Fruit fly (Drosophila melanogaster) S2 (cell line): ENCODE data around the gene CG11309.
A peak's percentile ranks its signal among the peaks of the same experiment; 100 is the strongest.

Source experiments
- CG8478 ChIP-seq: fragments of >200 bp; optimal IDR thresholded peaks from 2 replicates; lab custom pipeline; 2018
- CTCF ChIP-seq, 2 experiments: fragments of >200 bp; optimal IDR thresholded peaks; 2 replicates each; lab custom pipeline; 2018

Gene CG11309

DNA sequence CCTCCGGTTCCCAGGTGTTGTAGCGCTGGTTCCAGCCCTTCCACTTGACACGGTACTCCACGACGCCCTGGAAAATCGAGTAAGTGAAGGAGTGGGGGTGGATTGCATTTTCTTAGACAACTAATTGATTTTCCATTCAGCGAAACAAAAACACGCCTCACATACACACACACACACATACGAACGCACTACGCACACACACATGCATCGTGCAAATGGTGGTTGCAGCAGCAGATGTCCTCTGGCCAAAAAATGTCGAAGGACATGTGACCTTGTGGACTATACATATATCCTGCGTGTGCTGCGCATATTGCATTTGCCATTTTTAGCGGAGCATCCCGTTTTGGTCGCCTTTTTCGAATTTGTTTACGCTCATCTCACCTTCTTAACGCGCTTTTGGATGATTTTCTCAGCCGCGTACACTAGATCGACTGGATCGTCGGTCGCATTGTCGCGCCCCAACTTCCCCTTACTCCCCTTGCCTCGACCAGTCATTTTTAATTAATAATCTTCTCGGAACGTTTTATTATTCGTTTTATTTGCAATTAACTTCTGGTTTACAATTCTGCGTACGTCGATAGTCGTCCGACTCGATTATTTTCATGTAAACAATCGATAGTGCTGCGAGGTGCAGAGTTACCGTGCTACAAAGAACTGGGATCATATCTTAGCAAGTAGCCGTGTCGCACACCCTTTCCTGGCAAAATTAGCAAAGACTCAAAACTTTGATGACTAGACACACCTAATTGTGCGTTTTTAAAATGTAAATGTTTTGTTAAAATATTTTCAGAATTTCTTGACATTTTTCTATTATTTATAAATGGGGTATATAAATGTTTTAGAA is 13.2 kb upstream of the CG11309 start, which contains the start of gene Pc:
Pc (minus strand) TSS at position 605 of the 844 bp plus-strand sequence.
- no peak for TF ChIP-seq CG8478
- TF ChIP-seq CTCF (optimal IDR thresholded peaks at IDR 0.05; lab: Kevin White, UChicago) = peak; percentile 60 to 75

DNA sequence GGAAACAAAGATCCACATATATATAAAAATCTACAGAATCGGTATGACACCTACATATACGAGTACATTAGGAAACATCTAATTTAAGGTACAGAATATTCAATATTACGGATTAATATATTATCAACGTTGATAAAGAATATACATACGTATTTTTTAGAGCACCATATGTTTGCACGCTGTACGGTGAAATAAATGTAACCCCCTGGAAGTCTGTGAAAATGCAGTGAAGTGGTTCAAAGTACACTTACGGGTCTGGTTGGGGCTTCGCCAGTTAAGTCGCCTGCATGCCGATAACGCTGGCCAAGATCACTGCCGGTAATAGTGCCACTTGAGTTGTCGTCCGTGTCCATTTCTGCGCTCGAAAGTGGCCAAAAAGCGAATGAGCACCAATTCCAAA is 799 bp downstream of the CG11309 start:
- TF ChIP-seq CG8478 (no peak), CTCF (optimal IDR thresholded peaks at IDR 0.05; lab: Kevin White, UChicago) (no peak)

DNA sequence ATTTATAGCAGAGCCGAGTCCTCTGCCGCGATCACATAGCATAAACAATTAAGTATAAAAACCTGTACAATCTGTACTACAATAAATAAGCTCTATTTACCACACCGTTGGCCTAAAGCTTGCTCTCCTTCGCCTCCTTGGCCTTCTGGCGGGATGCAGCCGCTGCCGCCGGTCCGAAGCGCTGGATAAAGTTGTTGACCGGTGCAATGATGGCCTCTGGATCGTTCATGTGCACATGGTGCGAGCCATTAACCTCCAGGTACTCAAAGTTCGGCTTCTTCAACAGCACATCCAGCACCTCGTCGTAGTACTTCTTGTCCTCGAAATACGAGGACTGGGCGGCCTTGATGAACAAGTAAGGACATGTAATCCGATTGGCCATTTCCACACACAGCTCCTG is 2.0 kb downstream of the CG11309 start:
- TF ChIP-seq CTCF (optimal IDR thresholded peaks at IDR 0.05; lab: Kevin White, UChicago) (no peak), CG8478 (no peak)

DNA sequence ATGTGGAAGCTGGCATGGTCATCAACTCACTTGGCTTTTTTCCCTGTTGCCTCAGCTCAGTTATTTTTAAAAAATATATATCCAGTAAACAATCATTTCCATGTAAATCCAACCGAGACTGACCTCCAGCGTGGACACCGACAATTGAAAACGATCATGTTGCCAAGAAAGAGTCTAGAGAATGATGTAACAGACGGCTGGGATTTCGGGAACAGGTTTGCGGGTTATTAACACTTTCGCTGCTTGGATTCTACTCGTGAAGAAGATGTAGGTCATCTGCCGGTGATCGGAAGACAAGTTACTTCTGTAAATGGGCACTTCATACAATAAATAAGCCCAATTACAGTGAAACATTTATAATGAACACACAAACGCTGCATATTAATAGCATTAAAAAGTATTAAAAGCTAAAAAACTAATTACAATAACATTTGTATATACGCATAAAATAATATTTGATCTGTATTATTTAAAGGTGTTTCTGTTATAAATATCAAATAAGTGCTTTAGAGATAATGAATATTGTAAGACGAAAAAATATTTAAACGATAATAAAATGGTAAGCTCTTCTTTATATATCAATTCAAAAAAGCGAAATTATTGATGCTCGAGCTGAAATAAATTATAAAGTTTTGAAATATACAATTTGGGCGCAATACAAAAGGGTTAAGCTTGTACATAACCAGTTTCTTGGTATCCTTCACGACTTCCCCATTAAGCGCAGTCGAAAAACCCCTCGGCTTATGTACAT is 2.5 kb downstream of the CG11309 start:
- no peak for TF ChIP-seq CG8478
- TF ChIP-seq CTCF (optimal IDR thresholded peaks at IDR 0.05; lab: Kevin White, UChicago) = no peak

DNA sequence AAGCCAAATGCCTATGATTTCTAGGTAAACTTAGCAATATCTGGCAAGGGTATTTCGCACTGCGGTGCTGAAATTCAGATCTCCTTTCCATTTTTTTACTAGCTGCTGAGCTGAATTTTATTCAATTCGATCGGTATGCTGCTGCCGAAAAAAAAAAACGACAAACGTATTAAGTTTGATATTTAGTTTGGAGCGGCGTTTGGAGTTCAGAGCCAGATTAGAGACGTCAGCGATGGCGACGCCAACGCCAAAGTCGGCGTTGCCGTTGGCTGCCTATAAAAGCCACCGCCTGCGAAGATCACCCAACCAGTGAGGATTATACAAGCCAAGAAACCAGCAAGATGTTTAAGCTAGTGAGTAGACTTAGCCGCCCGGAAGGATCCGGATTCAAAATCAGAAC is 4.2 kb downstream of the CG11309 start, which contains the start of gene Cpr78Cc:
Cpr78Cc (plus strand) TSS at position 301 of the 400 bp plus-strand sequence.
- TF ChIP-seq CG8478 (no peak), CTCF (optimal IDR thresholded peaks at IDR 0.05; lab: Kevin White, UChicago) (no peak)

DNA sequence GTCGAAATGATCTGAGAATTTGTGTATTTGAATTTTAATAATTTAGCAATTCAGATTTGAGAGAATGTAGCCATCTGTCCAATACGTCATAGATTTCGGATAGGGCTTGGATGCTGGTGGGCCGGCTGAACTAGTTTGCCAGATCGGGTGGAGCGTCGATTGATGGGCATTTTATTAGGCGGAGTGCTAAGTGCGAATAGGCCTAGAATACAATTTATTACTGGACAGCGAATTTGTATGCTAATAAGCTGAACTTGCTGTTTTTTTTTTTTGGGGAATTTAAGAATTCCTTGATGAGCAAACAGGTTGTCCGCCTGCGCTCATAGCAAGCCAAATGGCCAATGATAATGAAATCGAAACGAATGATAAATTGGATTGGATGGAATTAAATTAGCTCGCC is 5.3 kb downstream of the CG11309 start:
- TF ChIP-seq CTCF (optimal IDR thresholded peaks at IDR 0.05; lab: Kevin White, UChicago) (no peak), CG8478 (no peak)

DNA sequence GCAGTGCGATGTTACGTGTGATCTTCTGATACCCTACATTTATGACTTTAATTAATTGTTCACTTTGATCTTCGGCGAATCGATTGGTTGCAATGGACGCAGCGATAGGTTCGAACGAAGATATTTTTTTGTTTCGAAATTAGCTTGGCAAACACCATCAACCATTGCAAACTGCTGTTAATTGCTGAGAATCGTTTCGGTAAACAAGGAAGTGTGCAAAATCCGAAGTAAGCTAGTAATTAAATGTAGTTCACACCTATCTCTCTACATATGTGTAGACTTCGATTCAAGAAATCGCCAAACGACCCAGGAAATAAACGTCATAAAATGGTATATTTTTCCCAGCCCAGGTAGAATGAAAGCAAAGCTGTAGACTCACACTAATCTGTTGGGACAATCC is 6.1 kb downstream of the CG11309 start, which contains the start of gene CG43702:
CG43702 (plus strand) TSS at position 301 of the 400 bp plus-strand sequence.
- TF ChIP-seq CTCF (optimal IDR thresholded peaks at IDR 0.05; lab: Kevin White, UChicago) (no peak), CG8478 (no peak)

DNA sequence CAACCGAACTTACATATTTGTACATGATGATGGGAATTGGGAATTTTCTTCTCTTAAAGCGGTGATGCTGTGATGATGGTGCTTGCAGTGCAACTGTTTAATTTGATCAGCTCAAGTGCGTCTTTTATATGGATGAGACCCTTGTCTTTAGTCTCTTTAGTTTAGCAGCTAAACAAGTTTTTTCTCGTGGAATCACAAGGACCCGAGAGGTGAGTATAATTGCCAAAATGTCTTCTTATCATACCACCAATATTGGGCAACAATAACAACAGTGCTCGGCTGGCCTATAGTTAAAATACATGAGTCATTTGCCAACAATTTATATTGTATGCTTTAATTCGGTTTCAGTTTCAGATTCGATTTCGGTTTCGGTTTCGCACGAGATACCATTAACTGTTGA is 6.8 kb downstream of the CG11309 start, which contains the start of gene Edg78E:
Edg78E (minus strand) TSS at position 101 of the 400 bp plus-strand sequence.
- TF ChIP-seq CTCF (optimal IDR thresholded peaks at IDR 0.05; lab: Kevin White, UChicago) = no peak

DNA sequence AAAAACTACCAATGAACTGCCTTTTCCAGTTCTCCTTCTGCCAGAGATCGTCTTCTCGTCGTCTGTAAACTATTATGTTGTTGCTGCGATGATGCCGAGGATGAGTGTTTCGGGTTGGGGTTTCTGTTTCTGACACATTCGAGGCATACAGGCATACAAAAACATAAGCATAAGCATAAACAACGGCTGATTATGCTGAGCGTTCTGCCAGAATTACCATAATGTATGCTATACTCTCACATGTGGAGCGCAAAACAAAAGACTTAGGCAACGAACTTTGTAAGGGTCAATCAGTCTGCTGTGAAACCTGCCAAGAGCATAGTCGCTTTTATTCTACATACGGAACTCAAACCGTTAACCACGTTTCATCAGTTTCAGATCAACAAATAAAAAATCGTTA is 10.3 kb downstream of the CG11309 start, which contains the start of gene Cpr78Cb:
Cpr78Cb (plus strand) TSS at position 291 of the 400 bp plus-strand sequence.
- TF ChIP-seq CTCF (optimal IDR thresholded peaks at IDR 0.05; lab: Kevin White, UChicago) (no peak), CG8478 (no peak)

DNA sequence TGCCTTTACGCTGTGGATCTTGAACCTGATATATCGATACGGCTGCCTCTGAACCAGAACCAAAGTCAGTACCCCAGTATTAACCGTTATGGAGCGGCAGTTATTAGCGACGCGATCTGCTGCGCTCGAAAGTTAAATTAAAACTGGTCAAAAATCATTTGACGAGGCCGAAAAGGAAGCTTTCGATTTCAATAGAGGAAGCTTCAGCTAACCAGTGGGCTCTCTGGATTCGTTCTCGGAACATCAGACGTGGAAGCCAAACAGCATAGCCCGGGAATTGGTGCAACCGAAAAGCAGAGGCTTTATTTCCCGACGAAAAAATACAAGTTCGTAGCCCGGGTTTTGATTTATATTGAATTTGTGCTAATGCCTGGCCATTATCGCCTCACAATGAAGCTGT is 11.8 kb downstream of the CG11309 start, which contains the start of gene Cpr78Ca:
Cpr78Ca (minus strand) TSS at position 101 of the 400 bp plus-strand sequence.
- TF ChIP-seq CG8478 = no peak
- no peak for TF ChIP-seq CTCF (optimal IDR thresholded peaks at IDR 0.05; lab: Kevin White, UChicago)

DNA sequence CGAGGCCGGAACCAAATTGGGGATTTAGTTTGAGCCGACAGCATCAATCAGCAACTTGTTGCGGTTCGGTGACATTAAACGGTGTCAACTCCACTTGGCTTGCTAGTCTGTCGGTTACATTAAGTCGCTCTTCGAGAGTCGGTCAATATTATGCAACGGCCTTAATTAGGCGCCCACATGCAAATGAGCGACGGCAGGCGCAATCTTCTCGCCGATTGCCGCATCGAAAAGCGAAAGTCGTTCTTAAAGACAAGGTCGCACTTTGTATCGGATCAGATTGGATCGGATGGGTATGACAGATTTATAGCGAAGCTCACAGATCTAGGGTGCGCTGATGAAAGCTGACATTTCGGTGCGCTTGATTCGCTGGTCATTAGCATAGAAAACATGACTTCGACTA is 13.4 kb downstream of the CG11309 start:
- TF ChIP-seq CG8478 = no peak

DNA sequence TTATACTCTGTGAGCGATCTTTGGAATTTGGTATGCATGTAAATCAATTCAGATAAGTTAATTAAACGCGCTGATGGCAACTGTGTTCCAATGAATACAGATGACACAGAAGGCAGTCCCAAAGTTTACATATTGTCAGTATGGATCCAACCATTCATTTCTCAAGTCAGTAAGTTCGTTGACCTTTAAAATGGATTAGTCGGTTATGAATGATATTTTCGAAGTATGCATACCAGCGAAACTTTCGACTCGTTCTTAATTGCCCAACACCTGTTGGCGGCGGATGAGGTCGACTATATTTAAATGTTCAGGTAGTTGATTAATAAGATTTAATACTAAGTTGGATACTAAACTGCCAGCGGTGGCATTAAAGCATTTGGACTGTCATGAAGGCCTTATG is 14.1 kb downstream of the CG11309 start:
- TF ChIP-seq CTCF (optimal IDR thresholded peaks at IDR 0.05; lab: Kevin White, UChicago) (no peak), CG8478 (no peak)

DNA sequence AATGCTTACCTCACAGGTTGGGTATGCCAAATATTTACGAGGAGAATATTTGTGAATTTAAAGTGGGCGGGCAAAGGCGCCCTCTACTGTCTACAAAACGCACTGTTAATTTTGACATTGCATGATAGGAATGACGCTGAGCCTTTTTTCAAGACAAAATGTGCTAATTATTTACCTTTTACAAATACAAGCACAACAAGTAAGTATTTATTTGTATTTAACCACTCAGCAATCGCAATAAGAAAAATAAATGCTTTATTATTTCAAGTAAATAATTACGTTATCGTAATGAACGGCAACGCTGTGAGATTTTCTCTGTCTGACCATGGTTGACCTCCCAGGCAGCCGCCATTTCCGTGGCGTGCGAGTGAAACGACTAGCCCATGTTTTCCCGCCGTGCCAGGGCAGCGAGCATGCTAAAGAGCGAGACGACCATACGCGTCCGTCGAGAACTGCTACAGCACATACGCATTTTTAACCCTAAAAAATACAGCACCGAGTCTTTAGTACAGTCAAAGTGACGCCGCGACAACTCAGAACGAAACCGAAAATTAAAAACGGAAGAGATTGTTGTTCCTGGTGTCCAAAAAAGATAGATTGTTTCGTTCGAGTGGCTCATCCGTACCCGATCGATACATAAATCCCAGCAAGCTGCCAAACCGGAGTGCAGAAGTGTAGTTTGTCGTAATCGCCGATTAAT is 18.7 kb downstream of the CG11309 start, which contains the start of the genes CG12974 and pzg:
CG12974 (minus strand) TSS at position 324 of the 700 bp plus-strand sequence.
pzg (plus strand) TSS at position 461 of the 700 bp plus-strand sequence.
- TF ChIP-seq CG8478 (no peak), CTCF (optimal IDR thresholded peaks at IDR 0.05; lab: Kevin White, UChicago) (peak; percentile 88 to 90)

DNA sequence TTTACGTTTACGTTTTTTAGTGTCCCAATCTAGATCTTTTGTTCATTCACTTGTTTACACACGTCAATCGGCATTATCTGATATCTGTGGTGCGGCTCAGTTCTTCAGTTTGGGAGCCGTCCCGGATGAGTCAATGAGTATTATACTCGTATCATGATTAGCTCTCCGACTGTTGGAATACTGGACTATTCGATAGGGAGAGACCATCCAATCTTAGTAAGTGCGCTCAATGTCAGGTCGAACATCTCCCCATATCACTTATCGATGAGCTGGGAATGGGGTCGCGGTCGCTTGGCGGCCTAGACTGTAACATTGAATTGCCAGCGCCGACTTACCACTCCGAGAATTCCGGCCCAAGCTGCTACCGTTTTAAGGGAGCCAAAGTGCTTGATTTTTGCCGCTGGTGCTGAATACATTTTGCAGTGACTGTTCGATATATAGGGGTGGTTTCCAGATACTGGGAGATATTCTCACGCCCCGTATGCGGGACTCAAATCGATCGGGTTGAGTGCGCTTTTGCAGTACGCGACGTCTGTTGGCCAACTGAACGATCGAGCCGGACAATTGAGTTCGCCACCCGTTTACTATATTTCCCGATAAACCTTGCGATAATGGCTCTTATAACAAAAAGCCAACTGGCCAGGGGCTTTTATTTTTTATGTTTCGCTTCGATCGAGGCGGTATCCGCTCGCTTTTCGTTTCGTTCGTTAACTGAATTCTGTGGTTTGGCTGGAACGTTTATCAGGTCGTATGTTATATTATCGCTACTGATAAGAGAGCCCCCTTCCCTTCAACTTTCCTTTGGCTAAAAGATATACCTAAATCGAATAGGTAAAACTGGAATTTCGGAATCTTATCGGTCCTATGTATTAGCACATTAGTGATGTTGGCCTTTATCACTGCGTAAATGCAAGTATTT is 19.5 kb downstream of the CG11309 start:
- no peak for TF ChIP-seq CG8478
- no peak for TF ChIP-seq CTCF (optimal IDR thresholded peaks at IDR 0.05; lab: Kevin White, UChicago)
